Worm (Caenorhabditis elegans) whole organism, L1 larva: ENCODE results near the gene rnr-1.

Experiments used
- ces-1 ChIP-seq: fragments of 150-350 bp; optimal IDR thresholded peaks from 2 replicates; lab custom pipeline; 2014; ENCODE audit warnings: missing biosample characterization, missing genetic modification reagents, missing genetic modification characterization
- egl-27 ChIP-seq, 2 experiments: fragments of 150-350 bp in 1 of 2; sonication (generic microtip); optimal IDR thresholded peaks; 3 replicates each; lab custom pipeline; 2017 to 2018; ENCODE audit warnings: missing biosample characterization in 2 of 2, missing genetic modification characterization in 2 of 2, missing genetic modification reagents in 2 of 2
- ets-5 ChIP-seq: fragments of 200-800 bp; sonication (Bioruptor generic); IDR thresholded peaks from 2 replicates; pipeline ENCODE4 v1.3.6; 2022; ENCODE audit warnings: missing genetic modification characterization, missing compliant biosample characterization
- fkh-10 ChIP-seq: sonication (generic microtip); optimal IDR thresholded peaks from 2 replicates; lab custom pipeline; 2017; ENCODE audit warnings: missing biosample characterization, missing genetic modification reagents, missing genetic modification characterization
- lin-39 ChIP-seq: fragments of 150-350 bp; optimal IDR thresholded peaks from 2 replicates; lab custom pipeline; 2014; ENCODE audit warnings: missing biosample characterization, missing genetic modification reagents, missing genetic modification characterization
- lsy-2 ChIP-seq, 2 experiments: fragments of 150-350 bp; optimal IDR thresholded peaks; 2 replicates each; lab custom pipeline; 2014; ENCODE audit warnings: missing biosample characterization in 2 of 2, missing genetic modification characterization in 2 of 2
- mdl-1 ChIP-seq, 2 experiments: fragments of 150-350 bp; optimal IDR thresholded peaks; 2 replicates each; lab custom pipeline; 2014 to 2017; ENCODE audit warnings: missing biosample characterization in 2 of 2, missing genetic modification characterization in 2 of 2, inconsistent platforms in 1 of 2
- nhr-11 ChIP-seq: fragments of 150-350 bp; optimal IDR thresholded peaks from 2 replicates; lab custom pipeline; 2014; ENCODE audit warnings: missing biosample characterization, missing genetic modification characterization
- nhr-20 ChIP-seq: sonication (generic microtip); optimal IDR thresholded peaks from 2 replicates; lab custom pipeline; 2016; ENCODE audit warnings: mild to moderate bottlenecking, missing genetic modification characterization, missing compliant biosample characterization
- pqm-1 ChIP-seq: sonication (generic microtip); optimal IDR thresholded peaks from 3 replicates; lab custom pipeline; 2017; ENCODE audit warnings: missing biosample characterization, missing genetic modification characterization
- sptf-1 ChIP-seq: fragments of 150-350 bp; optimal IDR thresholded peaks from 2 replicates; lab custom pipeline; 2014; ENCODE audit warnings: missing biosample characterization, missing genetic modification characterization
- unc-62 ChIP-seq: fragments of 150-350 bp; optimal IDR thresholded peaks from 2 replicates; lab custom pipeline; 2014; ENCODE audit warnings: missing biosample characterization, missing genetic modification reagents, missing genetic modification characterization

- TF ChIP-seq sptf-1 (tag; lab: Kevin White, UChicago) (no peak), ces-1 (no peak), mdl-1 (tag; optimal IDR thresholded peaks at IDR 0.05; lab: Kevin White, UChicago) (no peak), pqm-1 (no peak), egl-27 (tag; optimal IDR thresholded peaks at IDR 0.05; lab: Kevin White, UChicago) (no peak), fkh-10 (GFP tag; lab: Kevin White, UChicago) (no peak), lin-39 (tag; lab: Kevin White, UChicago) (no peak), ets-5 (no peak), lsy-2 (tag; optimal IDR thresholded peaks at IDR 0.05; lab: Kevin White, UChicago) (no peak), nhr-20 (no peak), unc-62 (GFP tag; lab: Kevin White, UChicago) (no peak), nhr-11 (tag; lab: Kevin White, UChicago) (no peak)
Measured at ce11 chrIII:9247221-9247620, 18.6 kb upstream of the rnr-1 start, which contains the start of gene T02C1.1.
